Fruit fly (Drosophila melanogaster) whole organism, embryonic: ENCODE data around the gene CG17108.

Source experiments
- CG1024 ChIP-seq: fragments of 200-800 bp; sonication (Bioruptor generic); IDR thresholded peaks from 2 replicates; pipeline ENCODE4 v1.3.6; 2022; ENCODE audit warnings: missing biosample characterization, missing genetic modification characterization
- CG10979 ChIP-seq: fragments of 200-800 bp; sonication (Bioruptor generic); optimal IDR thresholded peaks from 2 replicates; lab custom pipeline; 2018; ENCODE audit warnings: missing biosample characterization, mild to moderate bottlenecking, missing genetic modification characterization, moderate library complexity
- CG12942 ChIP-seq: fragments of 200-800 bp; sonication (Bioruptor generic); optimal IDR thresholded peaks from 3 replicates; lab custom pipeline; 2016; ENCODE audit warnings: missing biosample characterization, missing genetic modification characterization
- CG17359 ChIP-seq: fragments of 200-800 bp; sonication (Bioruptor generic); optimal IDR thresholded peaks from 3 replicates; lab custom pipeline; 2018; ENCODE audit warnings: missing biosample characterization, mild to moderate bottlenecking, missing genetic modification characterization, moderate library complexity
- CG17829 ChIP-seq: fragments of 200-800 bp; optimal IDR thresholded peaks from 2 replicates; lab custom pipeline; 2019; ENCODE audit warnings: missing biosample characterization, mild to moderate bottlenecking, missing genetic modification characterization, moderate library complexity
- CG18476 ChIP-seq: fragments of 200-800 bp; sonication (Bioruptor generic); optimal IDR thresholded peaks from 2 replicates; lab custom pipeline; 2016; ENCODE audit warnings: missing biosample characterization, mild to moderate bottlenecking, missing genetic modification characterization
- CG2889 ChIP-seq: fragments of 200-800 bp; sonication (Bioruptor generic); IDR thresholded peaks from 3 replicates; pipeline ENCODE4 v1.3.6; 2022; ENCODE audit warnings: missing biosample characterization, missing genetic modification characterization
- CG30020 ChIP-seq: fragments of 200-800 bp; optimal IDR thresholded peaks from 2 replicates; lab custom pipeline; 2019; ENCODE audit warnings: missing biosample characterization, mild to moderate bottlenecking, missing genetic modification characterization, moderate library complexity
- CG4404 ChIP-seq: fragments of 200-800 bp; sonication (Bioruptor generic); IDR thresholded peaks from 2 replicates; pipeline ENCODE4 v1.3.6; 2022; ENCODE audit warnings: missing biosample characterization, missing genetic modification characterization
- CG4854 ChIP-seq: fragments of 200-800 bp; sonication (Bioruptor generic); optimal IDR thresholded peaks from 2 replicates; lab custom pipeline; 2016; ENCODE audit warnings: missing biosample characterization, missing genetic modification characterization, inconsistent platforms
- CG6813 ChIP-seq: fragments of 200-800 bp; sonication (Bioruptor generic); optimal IDR thresholded peaks from 2 replicates; lab custom pipeline; 2017; ENCODE audit warnings: missing biosample characterization, missing genetic modification characterization, mild to moderate bottlenecking, moderate library complexity, missing genetic modification reagents
- CG7271 ChIP-seq: fragments of 200-800 bp; sonication (Bioruptor generic); optimal IDR thresholded peaks from 2 replicates; lab custom pipeline; 2018; ENCODE audit warnings: missing biosample characterization, mild to moderate bottlenecking, missing genetic modification characterization, moderate library complexity
- CG7928 ChIP-seq: fragments of 200-800 bp; sonication (Bioruptor generic); optimal IDR thresholded peaks from 2 replicates; lab custom pipeline; 2017; ENCODE audit warnings: missing biosample characterization, mild to moderate bottlenecking, missing genetic modification characterization
- CG9215 ChIP-seq: fragments of 200-800 bp; sonication (Bioruptor generic); IDR thresholded peaks from 2 replicates; pipeline ENCODE4 v1.3.6; 2022; ENCODE audit warnings: missing biosample characterization, missing genetic modification characterization
- CrebB ChIP-seq: fragments of 200-800 bp; sonication (Bioruptor generic); optimal IDR thresholded peaks from 3 replicates; lab custom pipeline; 2018; ENCODE audit warnings: missing biosample characterization, mild to moderate bottlenecking, missing genetic modification characterization
- D19A ChIP-seq: fragments of 200-800 bp; optimal IDR thresholded peaks from 3 replicates; lab custom pipeline; 2019; ENCODE audit warnings: missing biosample characterization, mild to moderate bottlenecking, missing genetic modification characterization, moderate library complexity
- Dbx ChIP-seq: fragments of 200-800 bp; sonication (Bioruptor generic); IDR thresholded peaks from 3 replicates; pipeline ENCODE4 v1.3.6; 2022; ENCODE audit warnings: missing biosample characterization, missing genetic modification characterization
- E2f1 ChIP-seq: fragments of 200-800 bp; sonication (Bioruptor generic); IDR thresholded peaks from 2 replicates; pipeline ENCODE4 v1.3.6; 2022; ENCODE audit warnings: missing biosample characterization, missing genetic modification characterization
- Ets65A ChIP-seq: fragments of 200-800 bp; sonication (Bioruptor generic); peaks from one replicate; lab custom pipeline; 2016; ENCODE audit warnings: missing biosample characterization, missing genetic modification characterization
- Gsc ChIP-seq: fragments of 200-800 bp; sonication (Bioruptor generic); IDR thresholded peaks from 2 replicates; pipeline ENCODE4 v1.3.6; 2022; ENCODE audit warnings: missing biosample characterization, missing genetic modification characterization
- HmgZ ChIP-seq: fragments of 200-800 bp; sonication (Bioruptor generic); optimal IDR thresholded peaks from 2 replicates; lab custom pipeline; 2018; ENCODE audit warnings: missing biosample characterization, mild to moderate bottlenecking, missing genetic modification characterization
- Hr39 ChIP-seq: fragments of >200 bp; optimal IDR thresholded peaks from 2 replicates; lab custom pipeline; 2017
- Hsf ChIP-seq: fragments of 200-800 bp; sonication (Bioruptor generic); optimal IDR thresholded peaks from 3 replicates; lab custom pipeline; 2016; ENCODE audit warnings: missing biosample characterization, missing genetic modification characterization
- Med ChIP-seq: fragments of 200-800 bp; sonication (Bioruptor generic); peaks from one replicate; lab custom pipeline; 2016; ENCODE audit warnings: missing biosample characterization, missing genetic modification characterization, mild to moderate bottlenecking, inconsistent platforms, moderate library complexity
- NFAT ChIP-seq: fragments of 200-800 bp; sonication (Bioruptor generic); IDR thresholded peaks from 2 replicates; pipeline ENCODE4 v1.3.6; 2022; ENCODE audit warnings: missing biosample characterization, missing genetic modification characterization
- Rx ChIP-seq: fragments of 200-800 bp; sonication (Bioruptor generic); IDR thresholded peaks from 2 replicates; pipeline ENCODE4 v1.3.6; 2022; ENCODE audit warnings: missing biosample characterization, missing genetic modification characterization
- Side ChIP-seq: fragments of 200-800 bp; sonication (Bioruptor generic); optimal IDR thresholded peaks from 2 replicates; lab custom pipeline; 2016; ENCODE audit warnings: missing biosample characterization, missing genetic modification characterization
- Sin3A ChIP-seq: fragments of >200 bp; optimal IDR thresholded peaks from 2 replicates; lab custom pipeline; 2018
- Sox102F ChIP-seq: fragments of 200-800 bp; sonication (Bioruptor generic); optimal IDR thresholded peaks from 2 replicates; lab custom pipeline; 2018; ENCODE audit warnings: missing biosample characterization, mild to moderate bottlenecking, missing genetic modification characterization, moderate library complexity
- Tbp ChIP-seq: fragments of >200 bp; optimal IDR thresholded peaks from 2 replicates; lab custom pipeline; 2018; ENCODE audit warnings: missing biosample characterization, missing genetic modification characterization
- amos ChIP-seq: fragments of 200-800 bp; sonication (Bioruptor generic); IDR thresholded peaks from 2 replicates; pipeline ENCODE4 v1.3.6; 2022; ENCODE audit warnings: missing biosample characterization, missing genetic modification characterization; ENCODE audit not compliant: partially characterized antibody
- ara ChIP-seq: fragments of 200-800 bp; sonication (Bioruptor generic); IDR thresholded peaks from 2 replicates; pipeline ENCODE4 v1.3.6; 2022; ENCODE audit warnings: missing biosample characterization, missing genetic modification characterization
- croc ChIP-seq: fragments of 200-800 bp; sonication (Bioruptor generic); conservative IDR thresholded peaks from 3 replicates; pipeline ENCODE4 v1.3.6; 2022; ENCODE audit warnings: missing biosample characterization, missing genetic modification characterization
- crol ChIP-seq: fragments of 200-800 bp; sonication (Bioruptor generic); IDR thresholded peaks from 2 replicates; pipeline ENCODE4 v1.3.6; 2022; ENCODE audit warnings: missing biosample characterization, missing genetic modification characterization
- fd64A ChIP-seq: fragments of 200-800 bp; sonication (Bioruptor generic); optimal IDR thresholded peaks from 3 replicates; lab custom pipeline; 2018; ENCODE audit warnings: missing biosample characterization, mild to moderate bottlenecking, missing genetic modification characterization
- gsb ChIP-seq: fragments of 200-800 bp; sonication (Bioruptor generic); IDR thresholded peaks from 2 replicates; pipeline ENCODE4 v1.3.6; 2022; ENCODE audit warnings: missing biosample characterization, missing genetic modification characterization
- her ChIP-seq: fragments of 200-800 bp; sonication (Bioruptor generic); optimal IDR thresholded peaks from 2 replicates; lab custom pipeline; 2016; ENCODE audit warnings: missing biosample characterization, missing genetic modification characterization
- kah ChIP-seq: fragments of 200-800 bp; sonication (Bioruptor generic); optimal IDR thresholded peaks from 2 replicates; lab custom pipeline; 2018; ENCODE audit warnings: missing biosample characterization, mild to moderate bottlenecking, missing genetic modification characterization
- nerfin-1 ChIP-seq: fragments of 200-800 bp; sonication (Bioruptor generic); optimal IDR thresholded peaks from 3 replicates; lab custom pipeline; 2019; ENCODE audit warnings: missing biosample characterization, mild to moderate bottlenecking, missing genetic modification characterization, moderate library complexity
- pb ChIP-seq: fragments of 200-800 bp; sonication (Bioruptor generic); optimal IDR thresholded peaks from 3 replicates; lab custom pipeline; 2016; ENCODE audit warnings: missing biosample characterization, missing genetic modification characterization
- sc ChIP-seq, 3 experiments: fragments of >200 bp in 2 of 3; fragments of 200-800 bp in 1 of 3; sonication (Bioruptor generic) in 1 of 3; optimal IDR thresholded peaks; 2 replicates in 2 of 3; 3 replicates in 1 of 3; lab custom pipeline; 2017; ENCODE audit warnings: mild to moderate bottlenecking in 1 of 3, missing biosample characterization in 1 of 3, missing genetic modification characterization in 1 of 3, missing genetic modification reagents in 1 of 3
- stc ChIP-seq: fragments of 200-800 bp; sonication (Bioruptor generic); IDR thresholded peaks from 2 replicates; pipeline ENCODE4 v1.3.6; 2022; ENCODE audit warnings: missing biosample characterization, missing genetic modification characterization
- tgo ChIP-seq: fragments of 200-800 bp; sonication (Bioruptor generic); IDR thresholded peaks from 3 replicates; pipeline ENCODE4 v1.3.6; 2022; ENCODE audit warnings: missing biosample characterization, missing genetic modification characterization
- tio ChIP-seq: fragments of 200-800 bp; sonication (Bioruptor generic); optimal IDR thresholded peaks from 2 replicates; lab custom pipeline; 2017; ENCODE audit warnings: missing biosample characterization, missing genetic modification characterization, inconsistent platforms
- trem ChIP-seq: fragments of 200-800 bp; optimal IDR thresholded peaks from 3 replicates; lab custom pipeline; 2019; ENCODE audit warnings: missing biosample characterization, mild to moderate bottlenecking, missing genetic modification characterization, moderate library complexity
- trh ChIP-seq: fragments of 200-800 bp; sonication (Bioruptor generic); optimal IDR thresholded peaks from 2 replicates; lab custom pipeline; 2016; ENCODE audit warnings: missing biosample characterization, missing genetic modification characterization
- twi ChIP-seq: fragments of 200-800 bp; optimal IDR thresholded peaks from 2 replicates; lab custom pipeline; 2019; ENCODE audit warnings: missing biosample characterization, mild to moderate bottlenecking, missing genetic modification characterization, moderate library complexity

The CG17108 gene

dm6 chr2L:10708089-10708488 is 14.2 kb upstream of the CG17108 start:
- TF ChIP-seq crol (GFP tag; lab: Robert Waterston, UW) (peak; percentile 67), Side (GFP tag; lab: Kevin White, UChicago) (no peak), Hr39 (peak; percentile 64), CrebB (tag; lab: Kevin White, UChicago) (no peak), trh (GFP tag; lab: Kevin White, UChicago) (no peak), twi (tag; lab: Kevin White, UChicago) (no peak), sc (optimal IDR thresholded peaks at IDR 0.05; lab: Kevin White, UChicago) (no peak), sc (GFP tag; optimal IDR thresholded peaks at IDR 0.05; lab: Kevin White, UChicago) (no peak), gsb (no peak), HmgZ (tag; lab: Kevin White, UChicago) (no peak), Ets65A (peak; percentile 13), Hsf (GFP tag; lab: Kevin White, UChicago) (no peak)

dm6 chr2L:10706267-10706666 is 12.4 kb upstream of the CG17108 start:
- TF ChIP-seq Gsc (GFP tag; lab: Robert Waterston, UW) (no peak), pb (GFP tag; lab: Kevin White, UChicago) (no peak), CG7271 (no peak), her (GFP tag; lab: Kevin White, UChicago) (no peak), Ets65A (peak; percentile 73)

dm6 chr2L:10704425-10704824 is 10.5 kb upstream of the CG17108 start:
- TF ChIP-seq Ets65A (peak; percentile 90), croc (GFP tag; lab: Robert Waterston, UW) (no peak)

dm6 chr2L:10703281-10703680 is 9.4 kb upstream of the CG17108 start, which contains the start of gene CG6415:
TSS of gene CG6415 (plus strand) at chr2L:10703621.
- TF ChIP-seq CG7928 (no peak), D19A (tag; lab: Kevin White, UChicago) (no peak), Tbp (GFP tag; lab: Kevin White, UChicago) (no peak), CG18476 (GFP tag; lab: Kevin White, UChicago) (peak; percentile 48), CG4404 (GFP tag; lab: Robert Waterston, UW) (peak; percentile 66), amos (GFP tag; lab: Robert Waterston, UW) (no peak), kah (peak; percentile 21), fd64A (peak; percentile 34), Rx (GFP tag; lab: Robert Waterston, UW) (peak; percentile 47; the same call in 1 of the 2 replicates), Sin3A (no peak), Gsc (GFP tag; lab: Robert Waterston, UW) (0 out of 2 replicates have a peak, but pooled peaks have one; percentile 39), CG9215 (GFP tag; lab: Robert Waterston, UW) (peak; percentile 67), stc (GFP tag; lab: Robert Waterston, UW) (peak; percentile 39; the same call in 1 of the 2 replicates), CG6813 (GFP tag; lab: Kevin White, UChicago) (peak; percentile 59), CG4854 (peak; percentile 20), Med (peak; percentile 95), CG17359 (tag; lab: Kevin White, UChicago) (peak; percentile 77), trem (tag; lab: Kevin White, UChicago) (peak; percentile 55), CG12942 (peak; percentile 6), tio (GFP tag; lab: Kevin White, UChicago) (peak; percentile 36), NFAT (GFP tag; lab: Robert Waterston, UW) (peak; percentile 39; the same call in 1 of the 2 replicates), CG2889 (peak; percentile 50; the same call in 1 of the 3 replicates), tgo (GFP tag; lab: Robert Waterston, UW) (peak; percentile 71), Dbx (GFP tag; lab: Robert Waterston, UW) (no peak), CG10979 (peak; percentile 83), Sox102F (peak; percentile 70), E2f1 (peak; percentile 68), CG30020 (tag; lab: Kevin White, UChicago) (no peak), nerfin-1 (tag; lab: Kevin White, UChicago) (no peak), ara (GFP tag; lab: Robert Waterston, UW) (peak; percentile 75), CG1024 (no peak), CG17829 (tag; lab: Kevin White, UChicago) (peak; percentile 80)
